Fruit fly (Drosophila melanogaster): ENCODE measurements around the gene Cyt-b5-r.
A peak's percentile ranks its signal among the peaks of the same experiment; 100 is the strongest.

Gene Cyt-b5-r

DNA sequence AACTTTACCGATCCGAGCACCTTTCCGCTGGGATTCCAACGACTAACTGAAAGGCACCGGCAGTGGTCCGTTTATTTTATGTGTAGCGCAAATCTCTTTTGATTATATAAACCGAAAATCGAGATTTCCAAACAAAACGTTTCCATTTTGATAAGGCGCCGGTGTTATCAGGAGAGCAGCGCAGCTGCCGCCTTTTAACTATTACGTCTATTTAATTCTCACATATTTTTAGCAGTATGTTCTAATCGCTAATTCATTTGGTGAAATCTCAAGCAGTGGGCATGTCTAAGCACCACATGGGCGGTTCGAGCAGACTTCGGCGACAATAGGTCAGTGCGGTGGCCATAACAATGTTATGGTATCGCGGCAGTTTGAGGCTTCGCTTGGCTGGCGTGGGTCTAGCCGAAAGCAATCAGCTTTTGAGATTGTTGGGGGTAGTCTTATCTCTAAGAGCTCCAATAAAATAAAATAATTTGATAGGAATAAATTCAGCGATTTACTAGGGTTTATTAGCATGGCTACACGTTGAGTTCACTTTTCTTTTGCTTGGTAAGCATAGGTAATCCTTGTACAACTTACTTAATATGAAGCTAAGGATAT lies at the start of gene Cyt-b5-r:
Gene Cyt-b5-r (minus strand): TSS at position 51 of the 600 bp plus-strand sequence.
- TF ChIP-seq CTCF (optimal IDR thresholded peaks at IDR 0.05) (no peak), CG8478 (optimal IDR thresholded peaks at IDR 0.05) (no peak)

DNA sequence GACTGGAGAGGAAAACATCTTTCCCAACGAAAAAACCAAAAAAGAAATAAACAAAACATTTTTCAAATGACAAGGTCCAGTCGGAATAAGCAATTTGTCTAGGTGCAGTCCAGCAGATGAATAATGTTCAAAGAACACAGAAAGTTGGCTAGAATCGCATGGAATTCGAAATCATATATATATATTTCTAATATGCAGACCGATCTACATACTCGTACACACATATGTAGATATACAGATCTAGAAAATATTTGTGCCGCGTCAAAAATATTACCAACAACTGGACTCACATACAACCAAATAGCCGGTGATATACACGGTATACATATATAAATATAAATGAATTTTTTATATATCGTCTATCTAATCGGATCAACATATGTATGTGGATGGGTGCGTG lies 49.1 kb upstream of the Cyt-b5-r start:
- TF ChIP-seq CTCF (optimal IDR thresholded peaks at IDR 0.05) (no peak), CG8478 (optimal IDR thresholded peaks at IDR 0.05) (no peak)

DNA sequence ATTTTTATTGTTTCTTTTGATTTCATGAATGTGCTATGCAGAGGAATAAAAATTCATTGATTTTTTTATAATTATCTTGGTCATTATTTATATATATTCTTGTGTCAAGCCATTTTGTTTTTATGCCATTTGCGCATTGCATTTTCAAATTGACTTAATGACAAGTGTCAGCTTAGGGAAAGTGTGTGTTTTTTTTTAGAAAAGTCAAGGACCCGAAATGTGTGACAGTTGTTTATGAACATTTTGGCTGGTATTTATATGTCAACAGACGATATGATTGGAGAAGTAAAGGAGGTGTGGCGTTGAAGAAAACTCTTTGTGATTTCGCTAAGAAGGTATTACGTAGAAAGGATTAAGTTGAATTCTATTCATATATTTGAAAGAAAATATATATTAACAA lies 47.2 kb upstream of the Cyt-b5-r start, which contains the start of the genes SclA and SclB:
Gene SclA (plus strand): TSS at position 301 of the 400 bp plus-strand sequence.
Gene SclB (plus strand): TSS at position 301 of the 400 bp plus-strand sequence.
- TF ChIP-seq CG8478 (optimal IDR thresholded peaks at IDR 0.05) (no peak), CTCF (optimal IDR thresholded peaks at IDR 0.05) (no peak)

DNA sequence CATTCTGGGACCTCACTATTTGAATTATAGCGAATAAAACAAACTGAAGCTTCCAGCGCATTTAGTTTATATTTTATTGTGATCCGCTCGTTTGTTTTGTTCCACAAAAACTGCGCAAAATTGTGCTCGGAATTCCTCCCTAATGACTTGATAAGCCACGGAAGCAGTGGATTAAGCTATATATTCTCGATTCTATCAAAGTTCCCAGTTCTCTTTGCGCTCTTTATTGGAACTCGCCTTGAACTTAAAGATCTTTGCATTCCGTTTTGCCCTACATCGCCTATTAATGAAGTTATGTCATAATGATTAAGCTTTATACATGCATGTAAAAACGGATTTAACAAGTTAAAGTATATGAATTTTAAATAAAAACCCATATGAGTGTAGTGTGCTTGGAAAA lies 46.6 kb upstream of the Cyt-b5-r start, which contains the start of gene Nepl9:
Gene Nepl9 (minus strand): TSS at position 101 of the 400 bp plus-strand sequence.
- TF ChIP-seq CTCF (optimal IDR thresholded peaks at IDR 0.05) = no peak
- TF ChIP-seq CG8478 (optimal IDR thresholded peaks at IDR 0.05) = no peak

DNA sequence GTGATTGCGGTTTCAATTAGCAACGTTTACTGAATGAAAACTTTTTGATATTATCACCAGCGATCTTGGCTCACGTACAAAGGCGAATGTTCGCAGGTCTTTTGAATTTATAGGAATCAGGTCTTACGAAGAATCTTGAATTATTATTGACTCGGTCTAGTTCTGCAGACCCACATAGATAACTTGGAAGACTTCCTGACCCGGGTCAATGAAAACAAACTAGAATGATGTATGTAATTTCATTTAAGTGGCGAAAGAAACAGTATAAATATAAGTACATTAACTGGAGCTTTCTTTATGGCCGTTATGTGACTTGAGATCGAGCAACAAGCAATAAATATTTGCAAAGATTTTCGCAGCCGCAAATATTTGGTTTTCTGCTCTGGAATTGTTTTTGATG lies 43.9 kb upstream of the Cyt-b5-r start, which contains the start of gene CG13282:
Gene CG13282 (minus strand): TSS at position 101 of the 400 bp plus-strand sequence.
- TF ChIP-seq CG8478 (optimal IDR thresholded peaks at IDR 0.05) = no peak
- no peak for TF ChIP-seq CTCF (optimal IDR thresholded peaks at IDR 0.05)

DNA sequence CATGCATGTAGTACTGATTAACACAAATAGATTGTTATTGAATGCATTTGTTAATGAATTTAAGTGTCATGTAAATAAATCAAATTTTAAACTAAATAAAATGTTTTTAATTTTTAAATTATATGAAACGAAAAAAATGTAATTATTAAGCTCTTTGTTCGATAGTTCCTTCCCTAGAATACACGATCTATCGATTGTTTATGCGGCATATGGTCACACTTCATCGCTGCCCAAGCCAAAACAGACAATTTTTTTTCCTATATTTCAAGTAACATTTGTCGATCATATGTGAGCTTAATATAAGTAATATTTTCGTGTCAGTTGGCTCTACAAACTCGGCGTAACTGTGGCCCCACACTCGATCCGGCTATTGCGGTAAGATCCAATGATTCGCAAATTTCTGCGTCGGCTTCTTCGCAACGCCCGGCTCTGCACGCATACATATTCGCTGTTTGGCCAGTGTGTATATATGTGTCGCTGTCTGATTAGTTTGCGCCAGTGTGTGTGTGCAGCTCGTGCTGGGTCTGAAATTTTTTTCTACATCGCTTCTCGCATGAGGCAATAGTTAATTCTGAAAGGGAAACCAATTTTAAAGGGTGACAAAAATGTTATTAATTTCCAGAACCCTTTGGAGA lies 36.5 kb upstream of the Cyt-b5-r start, which contains the start of gene AspRS-m:
Gene AspRS-m (plus strand): TSS at position 207 of the 635 bp plus-strand sequence.
- TF ChIP-seq CG8478 (optimal IDR thresholded peaks at IDR 0.05) = no peak
- TF ChIP-seq CTCF (optimal IDR thresholded peaks at IDR 0.05) = no peak

DNA sequence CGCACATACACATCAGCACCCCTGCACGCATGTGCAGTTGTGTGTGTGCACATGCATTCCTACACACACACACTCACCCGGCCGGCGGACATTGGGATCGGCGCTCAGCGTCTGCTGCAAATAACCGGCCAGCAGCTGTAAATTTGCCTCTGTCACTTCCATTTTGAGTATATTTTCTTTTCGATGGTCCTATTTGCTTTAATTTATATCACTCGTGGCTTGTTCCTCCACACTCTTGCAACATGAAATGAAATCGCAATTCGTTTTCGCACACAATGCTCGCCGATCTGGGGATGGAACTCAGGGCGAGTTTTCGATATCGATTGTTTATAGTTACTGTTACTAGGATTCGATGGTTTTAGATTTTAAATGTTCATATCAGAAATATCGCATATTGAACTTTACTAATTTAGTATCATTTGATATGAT lies 34.4 kb upstream of the Cyt-b5-r start, which contains the start of gene Cse1:
Gene Cse1 (minus strand): TSS at position 303 of the 429 bp plus-strand sequence.
- no peak for TF ChIP-seq CTCF (optimal IDR thresholded peaks at IDR 0.05)
- TF ChIP-seq CG8478 (optimal IDR thresholded peaks at IDR 0.05) = no peak

DNA sequence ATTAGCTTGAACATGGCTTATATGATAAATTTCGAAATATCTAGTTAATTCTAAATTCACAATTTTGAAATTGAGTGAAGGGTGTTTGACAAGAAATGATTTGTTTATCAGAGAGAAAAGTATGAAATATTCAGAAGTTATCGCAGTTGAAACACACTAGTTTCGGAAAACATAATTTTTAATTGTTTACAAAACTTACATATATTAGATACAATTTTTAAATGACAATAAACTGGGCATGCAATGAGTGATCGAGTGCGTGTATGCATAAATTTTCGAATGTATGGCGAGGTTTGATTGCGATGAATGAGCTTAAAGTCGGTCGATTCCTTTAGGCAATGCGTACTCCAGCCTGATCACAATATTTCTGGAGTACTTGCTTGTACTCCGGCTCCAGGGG lies 30.5 kb upstream of the Cyt-b5-r start, which contains the start of gene CG13280:
Gene CG13280 (minus strand): TSS at position 101 of the 400 bp plus-strand sequence.
- no peak for TF ChIP-seq CTCF (optimal IDR thresholded peaks at IDR 0.05)
- no peak for TF ChIP-seq CG8478 (optimal IDR thresholded peaks at IDR 0.05)

DNA sequence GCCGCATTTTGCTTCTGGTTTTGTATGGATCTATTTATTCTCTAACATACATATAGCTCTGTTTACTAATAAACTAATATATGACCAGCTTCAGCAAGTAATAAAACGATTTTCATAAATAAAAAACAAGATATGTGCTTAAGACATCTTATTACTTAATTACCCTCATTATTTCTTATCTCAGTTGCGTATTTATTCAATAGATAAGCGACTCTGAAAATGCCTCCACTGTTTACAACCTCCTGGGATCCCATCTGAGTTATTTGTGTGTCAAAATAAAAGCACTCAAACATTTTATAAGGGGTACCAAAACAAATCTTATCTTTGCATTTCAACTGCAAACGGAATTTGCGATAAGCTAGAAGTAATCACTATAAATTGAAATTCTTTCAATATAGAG lies 29.2 kb upstream of the Cyt-b5-r start:
- TF ChIP-seq CG8478 (optimal IDR thresholded peaks at IDR 0.05) (no peak), CTCF (optimal IDR thresholded peaks at IDR 0.05) (no peak)

DNA sequence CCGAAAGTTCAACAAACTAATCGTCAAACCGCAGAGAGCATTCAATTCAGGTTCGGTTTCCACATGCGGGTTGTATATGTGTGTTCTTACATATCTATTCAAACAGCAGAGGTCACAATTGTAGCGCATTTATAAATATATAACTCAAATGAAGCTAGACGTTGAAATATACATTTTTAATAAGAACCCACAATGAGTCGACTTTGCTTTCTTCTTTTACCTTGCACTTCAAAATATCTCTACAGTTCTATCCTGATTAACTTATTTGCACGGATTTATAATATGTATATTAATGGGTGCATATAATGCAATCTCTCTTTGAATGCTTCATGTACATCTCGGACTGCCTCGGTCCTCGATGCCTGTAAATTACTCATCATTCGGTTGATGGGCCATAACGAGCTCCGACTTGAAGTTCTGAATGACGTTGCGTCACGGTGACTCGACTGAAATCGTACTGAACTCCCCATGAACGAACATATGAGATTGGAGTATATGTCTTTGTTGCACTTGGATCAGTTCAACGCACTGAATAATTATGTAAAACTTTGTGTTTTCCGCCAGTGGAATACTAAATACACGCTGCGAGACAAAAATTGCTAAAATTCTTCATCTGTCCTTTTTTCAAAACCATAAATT lies 27.9 kb upstream of the Cyt-b5-r start:
- TF ChIP-seq CTCF (optimal IDR thresholded peaks at IDR 0.05) (no peak), CG8478 (optimal IDR thresholded peaks at IDR 0.05) (no peak)

DNA sequence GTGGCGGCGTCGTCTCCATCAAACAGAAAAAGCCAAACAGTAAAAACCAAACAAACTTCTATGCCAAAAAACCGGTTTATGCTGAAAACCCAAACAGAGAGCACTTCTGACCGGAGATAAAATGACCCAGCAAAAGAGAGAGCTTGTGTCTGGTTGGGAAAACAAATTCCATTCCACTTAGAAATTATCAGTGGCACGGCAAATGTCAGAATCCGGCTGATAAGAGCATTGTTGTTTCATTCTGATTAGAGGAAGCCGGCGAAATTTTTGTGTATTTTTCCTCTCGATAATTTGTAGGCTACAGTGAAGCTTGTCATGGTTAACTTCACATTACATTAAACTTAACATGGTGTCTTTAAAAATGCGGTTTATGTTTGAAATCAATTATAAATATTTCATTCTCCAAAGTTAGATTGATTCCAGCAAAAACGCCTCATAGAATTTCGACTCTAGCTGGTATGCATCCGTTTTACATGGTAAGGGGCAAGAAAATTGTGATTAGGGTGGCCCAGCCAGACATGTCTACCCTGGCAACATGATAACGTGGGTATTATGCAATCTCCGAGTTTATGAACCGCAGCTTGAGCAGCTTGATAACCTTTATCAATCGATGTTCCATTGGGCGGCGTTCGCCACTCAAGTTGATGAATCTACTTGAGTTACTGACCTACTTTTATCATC lies 27.0 kb upstream of the Cyt-b5-r start:
- no peak for TF ChIP-seq CG8478 (optimal IDR thresholded peaks at IDR 0.05)
- no peak for TF ChIP-seq CTCF (optimal IDR thresholded peaks at IDR 0.05)

DNA sequence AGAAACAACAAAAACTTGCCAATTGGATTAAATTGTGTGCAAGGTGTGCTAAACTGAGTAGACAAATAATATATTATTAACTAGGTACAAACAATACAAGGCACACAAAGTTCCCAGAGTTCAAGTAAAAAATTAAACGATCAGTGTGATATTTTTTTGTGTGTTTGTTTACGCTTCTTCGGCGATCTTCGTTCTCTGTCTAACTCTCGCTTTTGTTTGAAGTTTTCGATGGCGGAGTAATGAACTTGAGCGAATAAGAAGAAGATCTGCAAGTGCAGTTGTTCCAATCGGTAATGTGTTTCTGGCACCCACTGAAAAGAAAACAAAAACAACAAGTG lies 26.2 kb upstream of the Cyt-b5-r start:
- TF ChIP-seq CG8478 (optimal IDR thresholded peaks at IDR 0.05) = no peak
- no peak for TF ChIP-seq CTCF (optimal IDR thresholded peaks at IDR 0.05)

DNA sequence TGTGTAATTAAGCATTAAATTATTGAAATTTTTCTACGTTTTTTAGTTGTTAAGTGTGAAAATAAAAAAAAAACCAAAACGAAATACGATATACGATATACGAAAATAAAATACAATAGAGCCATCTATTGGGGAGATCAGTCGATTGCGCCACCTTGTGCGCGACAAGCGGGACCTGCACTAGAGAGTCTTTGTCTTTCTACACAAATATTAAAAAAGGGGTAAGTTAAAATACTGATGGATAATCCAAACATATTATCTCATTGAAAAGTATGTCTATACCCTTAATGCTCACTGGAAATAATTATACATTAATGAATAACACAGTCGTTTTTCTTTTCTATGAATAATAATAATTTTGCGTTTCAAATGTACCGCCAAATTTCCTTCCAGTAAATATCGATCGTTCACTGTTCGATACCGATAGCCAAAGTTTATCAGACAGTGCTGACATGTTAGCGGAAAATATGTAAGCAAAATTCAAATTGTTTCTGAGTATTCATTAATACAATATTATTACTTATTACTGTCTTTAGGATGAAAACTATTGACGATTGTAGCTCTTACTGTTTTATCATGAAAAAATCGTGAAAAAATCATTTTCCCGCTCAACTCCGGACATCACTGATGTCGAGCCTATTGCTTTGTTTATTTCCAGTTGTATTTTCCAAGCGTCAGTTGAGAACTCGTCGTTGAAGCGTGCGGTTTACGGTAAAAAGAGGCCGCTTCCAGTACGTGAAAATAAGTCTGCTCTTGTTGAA lies 25.6 kb upstream of the Cyt-b5-r start, which contains the start of gene mdy:
Gene mdy (plus strand): TSS at position 672 of the 761 bp plus-strand sequence.
- TF ChIP-seq CTCF (optimal IDR thresholded peaks at IDR 0.05) (peak; percentile 82 to 94), CG8478 (optimal IDR thresholded peaks at IDR 0.05) (no peak)

DNA sequence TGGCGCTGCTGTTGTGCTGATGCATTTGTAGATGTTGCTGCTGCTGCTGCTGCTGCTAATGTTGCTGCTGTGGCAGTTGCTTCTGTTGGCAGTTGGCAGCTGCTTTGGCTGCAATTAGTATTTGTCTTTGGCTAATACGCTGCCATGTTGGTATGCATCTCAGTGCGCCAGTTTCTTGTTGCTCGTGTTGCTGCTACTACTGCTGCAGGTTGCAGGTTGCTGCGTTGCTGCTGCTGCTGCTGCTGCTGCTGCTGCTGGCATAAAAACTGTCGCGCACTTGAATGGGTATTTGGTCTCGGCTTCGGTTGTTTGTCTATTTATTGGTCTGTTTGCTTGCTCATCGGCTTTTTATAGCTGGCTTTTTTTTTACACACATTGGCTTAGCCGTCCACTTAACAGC lies 18.2 kb upstream of the Cyt-b5-r start:
- no peak for TF ChIP-seq CTCF (optimal IDR thresholded peaks at IDR 0.05)
- no peak for TF ChIP-seq CG8478 (optimal IDR thresholded peaks at IDR 0.05)

All from S2 (cell line).